Worm (Caenorhabditis elegans) whole organism, late embryonic: ENCODE data around the gene cbp-1.

ENCODE experiments used
- C08G9.2 ChIP-seq: sonication (generic microtip); optimal IDR thresholded peaks from 2 replicates; lab custom pipeline; 2016; ENCODE audit warnings: mild to moderate bottlenecking, missing genetic modification characterization, moderate library complexity, missing compliant biosample characterization
- C38D4.7 ChIP-seq: fragments of 200-800 bp; sonication (Bioruptor generic); optimal IDR thresholded peaks from 2 replicates; lab custom pipeline; 2018; ENCODE audit warnings: mild to moderate bottlenecking, missing genetic modification characterization, moderate library complexity, missing compliant biosample characterization
- K09A11.1 ChIP-seq: sonication (generic microtip); optimal IDR thresholded peaks from 2 replicates; lab custom pipeline; 2017; ENCODE audit warnings: antibody characterized with exemption, mild to moderate bottlenecking, missing genetic modification characterization, missing compliant biosample characterization; ENCODE audit not compliant: insufficient read depth
- Y22D7AL.16 ChIP-seq: sonication (generic microtip); optimal IDR thresholded peaks from 2 replicates; lab custom pipeline; 2016; ENCODE audit warnings: missing genetic modification characterization, missing compliant biosample characterization
- ama-1 ChIP-seq: fragments of 150-350 bp; optimal IDR thresholded peaks from 2 replicates; lab custom pipeline; 2014
- ceh-18 ChIP-seq: sonication (generic microtip); optimal IDR thresholded peaks from 2 replicates; lab custom pipeline; 2016; ENCODE audit warnings: missing genetic modification characterization, missing compliant biosample characterization
- ceh-19 ChIP-seq: fragments of 200-800 bp; sonication (Bioruptor generic); optimal IDR thresholded peaks from 2 replicates; lab custom pipeline; 2018; ENCODE audit warnings: mild to moderate bottlenecking, missing genetic modification characterization, missing compliant biosample characterization
- ceh-2 ChIP-seq: sonication (generic microtip); optimal IDR thresholded peaks from 2 replicates; lab custom pipeline; 2016; ENCODE audit warnings: missing genotype, missing genetic modification characterization, missing compliant biosample characterization
- ceh-24 ChIP-seq: sonication (generic microtip); optimal IDR thresholded peaks from 2 replicates; lab custom pipeline; 2016; ENCODE audit warnings: mild to moderate bottlenecking, missing genetic modification characterization, missing compliant biosample characterization
- ceh-30 ChIP-seq: fragments of 150-350 bp; optimal IDR thresholded peaks from 2 replicates; lab custom pipeline; 2014; ENCODE audit warnings: missing biosample characterization, missing genetic modification characterization
- ceh-31 ChIP-seq: sonication (generic microtip); optimal IDR thresholded peaks from 2 replicates; lab custom pipeline; 2016; ENCODE audit warnings: missing genetic modification characterization, missing compliant biosample characterization
- ceh-34 ChIP-seq: sonication (generic microtip); optimal IDR thresholded peaks from 2 replicates; lab custom pipeline; 2016; ENCODE audit warnings: mild to moderate bottlenecking, missing genetic modification characterization, missing compliant biosample characterization
- ceh-45 ChIP-seq: fragments of 200-800 bp; sonication (Bioruptor generic); IDR thresholded peaks from 2 replicates; pipeline ENCODE4 v1.3.6; 2022; ENCODE audit warnings: missing genetic modification reagents, missing genetic modification characterization, missing compliant biosample characterization
- ceh-48 ChIP-seq: sonication (generic microtip); optimal IDR thresholded peaks from 2 replicates; lab custom pipeline; 2016; ENCODE audit warnings: missing genetic modification characterization, inconsistent platforms, missing compliant biosample characterization
- ceh-6 ChIP-seq: fragments of 200-800 bp; sonication (Bioruptor generic); optimal IDR thresholded peaks from 2 replicates; lab custom pipeline; 2018; ENCODE audit warnings: mild to moderate bottlenecking, missing genetic modification characterization, missing compliant biosample characterization
- ceh-9 ChIP-seq: sonication (generic microtip); optimal IDR thresholded peaks from 2 replicates; lab custom pipeline; 2016; ENCODE audit warnings: mild to moderate bottlenecking, missing genetic modification characterization, inconsistent platforms, missing compliant biosample characterization
- dmd-4 ChIP-seq: sonication (generic microtip); optimal IDR thresholded peaks from 2 replicates; lab custom pipeline; 2016; ENCODE audit warnings: borderline replicate concordance, missing genetic modification characterization, missing compliant biosample characterization
- elt-2 ChIP-seq: sonication (generic microtip); optimal IDR thresholded peaks from 2 replicates; lab custom pipeline; 2016; ENCODE audit warnings: missing genetic modification reagents, missing genetic modification characterization, missing compliant biosample characterization
- elt-4 ChIP-seq: sonication (generic microtip); optimal IDR thresholded peaks from 2 replicates; lab custom pipeline; 2016; ENCODE audit warnings: missing genetic modification characterization, missing compliant biosample characterization
- ets-4 ChIP-seq: sonication (generic microtip); optimal IDR thresholded peaks from 2 replicates; lab custom pipeline; 2016; ENCODE audit warnings: missing genetic modification characterization, missing compliant biosample characterization
- eyg-1 ChIP-seq: sonication (generic microtip); optimal IDR thresholded peaks from 2 replicates; lab custom pipeline; 2016; ENCODE audit warnings: missing genotype, missing genetic modification characterization, missing compliant biosample characterization
- fax-1 ChIP-seq: sonication (generic microtip); optimal IDR thresholded peaks from 2 replicates; lab custom pipeline; 2016; ENCODE audit warnings: missing genotype, missing genetic modification characterization, missing compliant biosample characterization
- fkh-10 ChIP-seq: fragments of 150-350 bp; optimal IDR thresholded peaks from 2 replicates; lab custom pipeline; 2014; ENCODE audit warnings: missing biosample characterization, missing genetic modification reagents, missing genetic modification characterization
- fkh-6 ChIP-seq: sonication (generic microtip); optimal IDR thresholded peaks from 2 replicates; lab custom pipeline; 2016; ENCODE audit warnings: missing genetic modification characterization, missing compliant biosample characterization
- hlh-13 ChIP-seq: fragments of 200-800 bp; sonication (Bioruptor generic); optimal IDR thresholded peaks from 2 replicates; lab custom pipeline; 2018; ENCODE audit warnings: mild to moderate bottlenecking, missing genetic modification characterization, missing compliant biosample characterization
- hlh-15 ChIP-seq: sonication (generic microtip); optimal IDR thresholded peaks from 2 replicates; lab custom pipeline; 2016; ENCODE audit warnings: missing genetic modification characterization, missing compliant biosample characterization
- hlh-6 ChIP-seq: sonication (generic microtip); optimal IDR thresholded peaks from 2 replicates; lab custom pipeline; 2016; ENCODE audit warnings: missing genotype, missing genetic modification characterization, missing compliant biosample characterization
- hlh-8 ChIP-seq: sonication (generic microtip); optimal IDR thresholded peaks from 2 replicates; lab custom pipeline; 2016; ENCODE audit warnings: missing genotype, missing genetic modification characterization, missing compliant biosample characterization
- mec-3 ChIP-seq: sonication (generic microtip); optimal IDR thresholded peaks from 2 replicates; lab custom pipeline; 2016; ENCODE audit warnings: borderline replicate concordance, missing genetic modification characterization, missing compliant biosample characterization
- nfya-1 ChIP-seq: sonication (generic microtip); optimal IDR thresholded peaks from 2 replicates; lab custom pipeline; 2017; ENCODE audit warnings: missing genetic modification characterization, mild to moderate bottlenecking, missing compliant biosample characterization, antibody characterized with exemption, moderate library complexity
- nhr-11 ChIP-seq: fragments of 150-350 bp; optimal IDR thresholded peaks from 2 replicates; lab custom pipeline; 2014; ENCODE audit warnings: missing biosample characterization, missing genetic modification characterization
- nhr-232 ChIP-seq: sonication (generic microtip); optimal IDR thresholded peaks from 2 replicates; lab custom pipeline; 2016; ENCODE audit warnings: missing genetic modification characterization, missing compliant biosample characterization
- npax-4 ChIP-seq: sonication (generic microtip); optimal IDR thresholded peaks from 2 replicates; lab custom pipeline; 2016; ENCODE audit warnings: missing genetic modification characterization, missing compliant biosample characterization
- odd-2 ChIP-seq: sonication (generic microtip); optimal IDR thresholded peaks from 2 replicates; lab custom pipeline; 2017; ENCODE audit warnings: antibody characterized with exemption, mild to moderate bottlenecking, missing genetic modification characterization, missing compliant biosample characterization
- pax-1 ChIP-seq: fragments of 150-350 bp; optimal IDR thresholded peaks from 2 replicates; lab custom pipeline; 2014; ENCODE audit warnings: missing biosample characterization, missing genetic modification characterization
- pha-2 ChIP-seq: sonication (generic microtip); optimal IDR thresholded peaks from 2 replicates; lab custom pipeline; 2017; ENCODE audit warnings: mild to moderate bottlenecking, missing genetic modification characterization, missing compliant biosample characterization
- pha-4 ChIP-seq: fragments of 150-350 bp; optimal IDR thresholded peaks from 2 replicates; lab custom pipeline; 2018; ENCODE audit warnings: missing biosample characterization, missing genetic modification reagents, missing genetic modification characterization
- pqm-1 ChIP-seq: sonication (generic microtip); optimal IDR thresholded peaks from 2 replicates; lab custom pipeline; 2016; ENCODE audit warnings: missing genetic modification characterization, missing compliant biosample characterization
- ref-2 ChIP-seq: sonication (generic microtip); optimal IDR thresholded peaks from 2 replicates; lab custom pipeline; 2016; ENCODE audit warnings: missing genetic modification characterization, missing compliant biosample characterization
- sox-2 ChIP-seq: fragments of 200-800 bp; sonication (Bioruptor generic); IDR thresholded peaks from 2 replicates; pipeline ENCODE4 v1.3.6; 2022; ENCODE audit warnings: missing genetic modification reagents, missing genetic modification characterization, missing compliant biosample characterization
- sox-4 ChIP-seq: sonication (generic microtip); optimal IDR thresholded peaks from 2 replicates; lab custom pipeline; 2017; ENCODE audit warnings: mild to moderate bottlenecking, missing genetic modification characterization, inconsistent platforms, missing compliant biosample characterization
- ttx-3 ChIP-seq: sonication (generic microtip); optimal IDR thresholded peaks from 2 replicates; lab custom pipeline; 2016; ENCODE audit warnings: missing genetic modification reagents, missing genetic modification characterization, missing compliant biosample characterization
- unc-3 ChIP-seq, 2 experiments: fragments of 200-800 bp in 1 of 2; sonication (Bioruptor generic) in 1 of 2; sonication (generic microtip) in 1 of 2; conservative IDR thresholded peaks in 1 of 2; optimal IDR thresholded peaks in 1 of 2; 2 replicates each; pipeline versions ENCODE4 v1.3.6 to Lab custom; 2016 to 2022; ENCODE audit warnings: missing compliant biosample characterization in 2 of 2, missing genetic modification characterization in 2 of 2, missing genetic modification reagents in 1 of 2
- unc-42 ChIP-seq: sonication (generic microtip); optimal IDR thresholded peaks from 2 replicates; lab custom pipeline; 2016; ENCODE audit warnings: missing genotype, missing genetic modification characterization, missing compliant biosample characterization
- unc-86 ChIP-seq: sonication (generic microtip); optimal IDR thresholded peaks from 2 replicates; lab custom pipeline; 2016; ENCODE audit warnings: missing genetic modification characterization, missing compliant biosample characterization
- ztf-16 ChIP-seq: sonication (generic microtip); optimal IDR thresholded peaks from 2 replicates; lab custom pipeline; 2017; ENCODE audit warnings: missing genetic modification characterization, missing compliant biosample characterization

cbp-1 gene

ce11 chrIII:9735857-9736256 lies 30.5 kb upstream of the cbp-1 start, which contains the start of gene dao-6:
TSS of gene dao-6 (minus strand) at chrIII:9736201.
- no peak for TF ChIP-seq nhr-11
- no peak for TF ChIP-seq ceh-18 (tag; lab: Kevin White, UChicago)
- TF ChIP-seq ztf-16 (tag; lab: Kevin White, UChicago) = no peak
- TF ChIP-seq C38D4.7 = no peak
- TF ChIP-seq fkh-10 (GFP tag; lab: Kevin White, UChicago) = no peak
- TF ChIP-seq ceh-24 = no peak
- no peak for TF ChIP-seq ttx-3
- TF ChIP-seq ceh-30 = no peak
- TF ChIP-seq ceh-9 (tag; lab: Kevin White, UChicago) = no peak
- no peak for TF ChIP-seq pha-2 (tag; lab: Kevin White, UChicago)
- no peak for TF ChIP-seq ceh-34 (tag; lab: Kevin White, UChicago)

DNA sequence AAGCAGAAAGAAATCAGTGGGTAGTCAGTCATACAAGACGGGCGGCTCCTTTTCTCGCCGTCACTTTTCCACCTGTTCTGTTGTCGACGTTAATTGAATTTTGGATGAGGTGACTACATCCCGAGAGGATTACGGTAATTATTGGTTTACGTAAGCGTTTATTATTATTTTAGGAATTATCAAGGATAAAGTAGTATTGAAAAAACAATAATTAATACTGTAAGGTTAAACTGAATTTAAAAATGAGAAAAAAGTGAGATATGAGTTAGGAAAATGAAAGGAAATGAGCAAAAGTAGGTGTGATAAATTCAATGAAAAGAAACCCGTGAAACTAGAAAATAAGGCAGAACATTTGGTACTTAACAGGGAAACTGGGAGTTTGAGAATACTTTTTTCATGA lies 27.4 kb upstream of the cbp-1 start, which contains the start of gene hlh-4:
Gene hlh-4 (minus strand): TSS at position 101 of the 400 bp plus-strand sequence.
- TF ChIP-seq nfya-1 (tag; lab: Kevin White, UChicago) = no peak
- TF ChIP-seq unc-86 (tag; lab: Kevin White, UChicago) = no peak
- no peak for TF ChIP-seq hlh-15 (tag; lab: Kevin White, UChicago)
- no peak for TF ChIP-seq ceh-6 (GFP tag; lab: Kevin White, UChicago)
- TF ChIP-seq ceh-34 (tag; lab: Kevin White, UChicago) = no peak
- TF ChIP-seq ets-4 = no peak
- no peak for TF ChIP-seq odd-2 (tag; lab: Kevin White, UChicago)
- no peak for TF ChIP-seq pha-2 (tag; lab: Kevin White, UChicago)
- TF ChIP-seq K09A11.1 (tag; lab: Kevin White, UChicago) = no peak
- TF ChIP-seq pax-1 = no peak
- TF ChIP-seq nhr-232 (tag; lab: Kevin White, UChicago) = no peak
- TF ChIP-seq sox-2 (GFP tag; lab: Robert Waterston, UW) = no peak
- TF ChIP-seq fax-1 (tag; lab: Kevin White, UChicago) = no peak
- TF ChIP-seq hlh-13 (GFP tag; lab: Kevin White, UChicago) = no peak
- TF ChIP-seq unc-42 (tag; lab: Kevin White, UChicago) = no peak
- no peak for TF ChIP-seq hlh-6
- TF ChIP-seq, all 69 proteins: peak for 0

- TF ChIP-seq odd-2 (tag; lab: Kevin White, UChicago) (no peak), ceh-18 (tag; lab: Kevin White, UChicago) (no peak), nfya-1 (tag; lab: Kevin White, UChicago) (peak; percentile 80), npax-4 (tag; lab: Kevin White, UChicago) (no peak), ceh-30 (no peak), C08G9.2 (no peak), fkh-10 (GFP tag; lab: Kevin White, UChicago) (no peak), pha-4 (tag; lab: Kevin White, UChicago) (no peak)
These were observed 25.6 kb upstream of the cbp-1 start for ce11 chrIII:9740663-9741062.

DNA sequence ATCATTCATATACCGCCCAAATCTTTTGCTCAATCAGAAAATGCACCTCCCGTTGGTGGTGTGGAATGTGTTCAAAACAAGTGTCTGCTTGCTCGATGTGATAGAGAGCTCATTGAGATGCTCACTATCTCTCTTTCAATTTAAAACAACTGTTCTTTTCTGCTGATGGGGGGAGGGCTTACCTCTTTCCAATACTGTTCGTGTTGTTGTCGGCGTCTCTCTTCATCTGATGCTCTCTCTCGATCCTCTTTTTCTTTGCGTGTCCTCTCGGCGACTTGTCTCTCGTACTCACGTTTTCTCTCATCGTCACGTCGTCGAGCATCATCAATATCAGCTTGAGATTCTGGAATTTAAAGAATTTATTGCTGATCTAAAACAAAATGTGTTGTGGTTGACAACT lies 24.3 kb upstream of the cbp-1 start:
- TF ChIP-seq ref-2 (tag; lab: Kevin White, UChicago) (peak; percentile 33), ceh-45 (GFP tag; lab: Robert Waterston, UW) (no peak), eyg-1 (tag; lab: Kevin White, UChicago) (no peak), C38D4.7 (no peak), npax-4 (tag; lab: Kevin White, UChicago) (no peak), fkh-6 (tag; lab: Kevin White, UChicago) (no peak), ceh-9 (tag; lab: Kevin White, UChicago) (no peak), Y22D7AL.16 (tag; lab: Kevin White, UChicago) (no peak), pqm-1 (tag; lab: Kevin White, UChicago) (no peak), pha-2 (tag; lab: Kevin White, UChicago) (no peak), unc-3 (GFP tag; conservative IDR thresholded peaks at IDR 0.05; lab: Robert Waterston, UW) (no peak), unc-3 (tag; optimal IDR thresholded peaks at IDR 0.05; lab: Kevin White, UChicago) (no peak), mec-3 (no peak), elt-4 (tag; lab: Kevin White, UChicago) (no peak), sox-4 (tag; lab: Kevin White, UChicago) (no peak), ceh-48 (no peak), hlh-6 (no peak), hlh-8 (tag; lab: Kevin White, UChicago) (no peak), ceh-31 (tag; lab: Kevin White, UChicago) (no peak), pha-4 (tag; lab: Kevin White, UChicago) (no peak), fkh-10 (GFP tag; lab: Kevin White, UChicago) (no peak), ceh-30 (no peak), ceh-2 (tag; lab: Kevin White, UChicago) (no peak), elt-2 (tag; lab: Kevin White, UChicago) (no peak), ceh-19 (GFP tag; lab: Kevin White, UChicago) (no peak), hlh-15 (tag; lab: Kevin White, UChicago) (no peak), ama-1 (lab: Kevin White, UChicago) (no peak), C08G9.2 (no peak), dmd-4 (no peak)
